Fruit fly (Drosophila melanogaster) whole organism, wandering third instar larva: ENCODE measurements around the gene CG9961.

Experiments
- Abd-B ChIP-seq: fragments of >200 bp; optimal IDR thresholded peaks from 2 replicates; lab custom pipeline; 2017; ENCODE audit warnings: missing biosample characterization, missing genetic modification characterization
- CG32264 ChIP-seq: fragments of 200-800 bp; sonication (Bioruptor generic); optimal IDR thresholded peaks from 2 replicates; lab custom pipeline; 2016; ENCODE audit warnings: missing biosample characterization, missing genetic modification characterization
- CG9705 ChIP-seq: fragments of 200-800 bp; sonication (Bioruptor generic); optimal IDR thresholded peaks from 2 replicates; lab custom pipeline; 2018; ENCODE audit warnings: missing biosample characterization, mild to moderate bottlenecking, missing genetic modification characterization
- CrebA ChIP-seq: fragments of 200-800 bp; sonication (Bioruptor generic); optimal IDR thresholded peaks from 2 replicates; lab custom pipeline; 2016; ENCODE audit warnings: missing biosample characterization, mild to moderate bottlenecking, missing genetic modification characterization, borderline replicate concordance
- Dfd ChIP-seq: fragments of >200 bp; optimal IDR thresholded peaks from 2 replicates; lab custom pipeline; 2017; ENCODE audit warnings: missing biosample characterization, missing genetic modification characterization
- Dif ChIP-seq: fragments of 200-275, 200-300 bp; sonication (Bioruptor generic); optimal IDR thresholded peaks from 2 replicates; lab custom pipeline; 2018; ENCODE audit warnings: missing biosample characterization, missing genetic modification characterization; ENCODE audit not compliant: partially characterized antibody
- GATAd ChIP-seq: sonication (Bioruptor generic); optimal IDR thresholded peaks from 2 replicates; lab custom pipeline; 2016; ENCODE audit warnings: missing biosample characterization, missing genetic modification characterization
- HLH106 ChIP-seq: fragments of 200-800 bp; optimal IDR thresholded peaks from 3 replicates; lab custom pipeline; 2019; ENCODE audit warnings: missing biosample characterization, mild to moderate bottlenecking, missing genetic modification characterization, moderate library complexity
- Hnf4 ChIP-seq: fragments of 200-800 bp; sonication (Bioruptor generic); optimal IDR thresholded peaks from 2 replicates; lab custom pipeline; 2016; ENCODE audit warnings: missing biosample characterization, mild to moderate bottlenecking, missing genetic modification characterization
- Hr78 ChIP-seq: fragments of >200 bp; optimal IDR thresholded peaks from 2 replicates; lab custom pipeline; 2017; ENCODE audit warnings: missing biosample characterization, missing genetic modification characterization
- Hr83 ChIP-seq: fragments of 200-300 bp; sonication (Bioruptor generic); optimal IDR thresholded peaks from 2 replicates; lab custom pipeline; 2016; ENCODE audit warnings: missing biosample characterization, mild to moderate bottlenecking, missing genetic modification characterization, moderate library complexity; ENCODE audit not compliant: poor library complexity, severe bottlenecking
- Jra ChIP-seq: sonication (Bioruptor generic); optimal IDR thresholded peaks from 2 replicates; lab custom pipeline; 2016; ENCODE audit warnings: missing biosample characterization, missing genetic modification characterization
- Mio ChIP-seq: sonication (Bioruptor generic); optimal IDR thresholded peaks from 2 replicates; lab custom pipeline; 2016; ENCODE audit warnings: missing biosample characterization, missing genetic modification characterization
- Myc ChIP-seq: fragments of >200 bp; optimal IDR thresholded peaks from 2 replicates; lab custom pipeline; 2017
- OdsH ChIP-seq: fragments of 200-800 bp; sonication (Bioruptor generic); optimal IDR thresholded peaks from 2 replicates; lab custom pipeline; 2016; ENCODE audit warnings: missing biosample characterization, mild to moderate bottlenecking, missing genetic modification characterization
- Rel ChIP-seq, 2 experiments: fragments of 200-800 bp; sonication (Bioruptor generic) in 1 of 2; optimal IDR thresholded peaks; 2 replicates in 1 of 2; 3 replicates in 1 of 2; lab custom pipeline; 2016 to 2019; ENCODE audit warnings: mild to moderate bottlenecking in 2 of 2, missing biosample characterization in 2 of 2, missing genetic modification characterization in 2 of 2, moderate library complexity in 1 of 2
- Sp1 ChIP-seq: fragments of 200-800 bp; sonication (Bioruptor generic); optimal IDR thresholded peaks from 3 replicates; lab custom pipeline; 2019; ENCODE audit warnings: missing biosample characterization, mild to moderate bottlenecking, missing genetic modification characterization, moderate library complexity
- Vsx2 ChIP-seq: fragments of 200-300, 225-300 bp; sonication (Bioruptor generic); optimal IDR thresholded peaks from 2 replicates; lab custom pipeline; 2018; ENCODE audit warnings: missing biosample characterization, missing genetic modification characterization; ENCODE audit not compliant: partially characterized antibody
- br ChIP-seq: fragments of 200-800 bp; sonication (Bioruptor generic); optimal IDR thresholded peaks from 2 replicates; lab custom pipeline; 2016; ENCODE audit warnings: missing biosample characterization, missing genetic modification characterization
- brk ChIP-seq: fragments of 200-800 bp; sonication (Bioruptor generic); optimal IDR thresholded peaks from 2 replicates; lab custom pipeline; 2016; ENCODE audit warnings: missing biosample characterization, mild to moderate bottlenecking, missing genetic modification characterization
- dl ChIP-seq, 2 experiments: fragments of 175-275, 200-275 bp in 1 of 2; fragments of 200-275 bp in 1 of 2; sonication (Bioruptor generic); optimal IDR thresholded peaks; lab custom pipeline; 2018; ENCODE audit warnings: mild to moderate bottlenecking in 2 of 2, missing biosample characterization in 2 of 2, missing genetic modification characterization in 2 of 2, moderate library complexity in 2 of 2; ENCODE audit not compliant: partially characterized antibody in 2 of 2, insufficient read depth in 1 of 2
- dmrt93B ChIP-seq: fragments of 200-800 bp; sonication (Bioruptor generic); optimal IDR thresholded peaks from 2 replicates; lab custom pipeline; 2018; ENCODE audit warnings: missing biosample characterization, mild to moderate bottlenecking, missing genetic modification characterization
- dsf ChIP-seq: sonication (Bioruptor generic); optimal IDR thresholded peaks from 2 replicates; lab custom pipeline; 2016; ENCODE audit warnings: missing biosample characterization, missing genetic modification characterization, borderline replicate concordance
- ey ChIP-seq: fragments of 200-800 bp; sonication (Bioruptor generic); optimal IDR thresholded peaks from 2 replicates; lab custom pipeline; 2016; ENCODE audit warnings: missing biosample characterization, missing genetic modification characterization
- foxo ChIP-seq, 2 experiments: fragments of 200-800 bp; sonication (Bioruptor generic); optimal IDR thresholded peaks; 2 replicates in 1 of 2; 3 replicates in 1 of 2; lab custom pipeline; 2016 to 2017; ENCODE audit warnings: missing biosample characterization in 2 of 2, missing genetic modification characterization in 2 of 2
- fru ChIP-seq: fragments of 200-800 bp; sonication (Bioruptor generic); optimal IDR thresholded peaks from 3 replicates; lab custom pipeline; 2016; ENCODE audit warnings: missing biosample characterization, mild to moderate bottlenecking, missing genetic modification characterization
- h ChIP-seq: fragments of 200-800 bp; sonication (Bioruptor generic); optimal IDR thresholded peaks from 3 replicates; lab custom pipeline; 2016; ENCODE audit warnings: missing biosample characterization, mild to moderate bottlenecking, missing genetic modification characterization
- jim ChIP-seq: fragments of 175-275, 200-325 bp; sonication (Bioruptor generic); optimal IDR thresholded peaks from 2 replicates; lab custom pipeline; 2016; ENCODE audit warnings: missing biosample characterization, mild to moderate bottlenecking, missing genetic modification characterization
- lola ChIP-seq: fragments of >200 bp; optimal IDR thresholded peaks from 2 replicates; lab custom pipeline; 2017; ENCODE audit warnings: missing biosample characterization, missing genetic modification characterization
- pan ChIP-seq: fragments of >200 bp; optimal IDR thresholded peaks from 2 replicates; lab custom pipeline; 2017
- psq ChIP-seq: fragments of 200-800 bp; sonication (Bioruptor generic); optimal IDR thresholded peaks from 3 replicates; lab custom pipeline; 2017; ENCODE audit warnings: missing biosample characterization, mild to moderate bottlenecking, missing genetic modification characterization, moderate library complexity
- rgr ChIP-seq: fragments of 200-800 bp; sonication (Bioruptor generic); optimal IDR thresholded peaks from 3 replicates; lab custom pipeline; 2016; ENCODE audit warnings: missing biosample characterization, mild to moderate bottlenecking, missing genetic modification characterization
- sage ChIP-seq: fragments of 200-800 bp; sonication (Bioruptor generic); optimal IDR thresholded peaks from 2 replicates; lab custom pipeline; 2016; ENCODE audit warnings: missing biosample characterization, mild to moderate bottlenecking, missing genetic modification characterization
- sv ChIP-seq: fragments of 200-800 bp; sonication (Bioruptor generic); optimal IDR thresholded peaks from 3 replicates; lab custom pipeline; 2016; ENCODE audit warnings: missing biosample characterization, missing genetic modification characterization
- tai ChIP-seq: sonication (Bioruptor generic); optimal IDR thresholded peaks from 2 replicates; lab custom pipeline; 2016; ENCODE audit warnings: missing biosample characterization, missing genetic modification characterization
- usp ChIP-seq: fragments of >200 bp; optimal IDR thresholded peaks from 2 replicates; lab custom pipeline; 2017; ENCODE audit warnings: missing biosample characterization, missing genetic modification characterization
- woc ChIP-seq: sonication (Bioruptor generic); optimal IDR thresholded peaks from 2 replicates; lab custom pipeline; 2016; ENCODE audit warnings: missing biosample characterization, mild to moderate bottlenecking, missing genetic modification characterization

The CG9961 gene

DNA sequence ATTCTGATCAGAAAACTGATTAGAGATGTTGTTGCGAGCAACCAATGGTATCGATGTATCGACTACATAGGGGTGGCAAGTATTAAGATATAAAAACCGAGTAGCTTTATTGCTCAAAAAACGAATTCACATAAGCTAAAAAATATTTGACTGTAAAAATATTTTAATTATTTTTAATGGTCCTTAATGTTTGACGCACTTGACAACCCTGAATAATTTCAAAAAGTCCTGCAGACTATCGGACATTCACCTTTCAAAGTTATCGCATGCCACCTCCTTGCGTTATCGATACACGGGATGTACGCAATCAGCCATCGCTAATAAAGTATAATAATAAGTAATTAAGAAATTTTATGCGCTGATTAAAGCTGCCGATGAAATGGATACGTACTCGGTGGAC, 14.9 kb upstream of the CG9961 start, which contains the start of the genes HemK2, Snapin and Tnpo-SR (continued):
- TF ChIP-seq OdsH, result peak; percentile 93
- peak; percentile 88 for TF ChIP-seq Hr83 (GFP tag; lab: Kevin White, UChicago)
- no peak for TF ChIP-seq GATAd (GFP tag; lab: Kevin White, UChicago)
- peak; percentile 95 for TF ChIP-seq Hnf4 (GFP tag; lab: Kevin White, UChicago)
- no peak for TF ChIP-seq Hr78
- peak; percentile 94 for TF ChIP-seq Jra (GFP tag; lab: Kevin White, UChicago)
- TF ChIP-seq HLH106 (tag; lab: Kevin White, UChicago), result peak; percentile 97

DNA sequence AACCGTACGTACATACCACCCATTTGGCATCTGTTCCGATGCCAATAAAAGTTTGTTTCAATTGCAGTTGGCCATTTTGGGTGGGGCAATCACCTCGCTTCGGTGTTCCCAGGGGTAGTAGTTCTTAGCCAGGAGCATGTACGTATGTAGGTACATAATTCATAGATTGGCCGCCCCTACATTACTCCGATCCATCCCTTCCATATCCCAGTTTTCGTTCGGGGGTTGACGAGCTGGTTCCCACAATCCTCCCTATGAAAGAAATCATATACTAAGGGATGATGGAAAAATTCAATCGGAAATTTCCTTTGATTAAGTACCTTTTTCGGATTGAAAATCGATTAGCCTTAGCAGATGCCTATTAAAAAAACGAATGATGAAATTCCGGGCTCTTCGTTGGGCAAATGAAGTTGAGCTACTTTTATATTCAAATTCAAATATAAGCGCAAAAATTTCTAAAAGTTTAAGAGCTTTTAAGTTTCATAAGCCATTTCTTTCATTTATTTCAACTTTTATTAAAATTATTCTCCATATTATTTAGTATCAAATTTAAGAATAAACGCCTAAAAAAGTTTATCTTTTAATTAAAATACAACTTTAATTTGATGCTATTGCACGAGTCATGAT, 13.3 kb upstream of the CG9961 start:
- TF ChIP-seq Dif (GFP tag; lab: Kevin White, UChicago) (no peak), h (no peak), brk (GFP tag; lab: Kevin White, UChicago) (no peak), Hr83 (GFP tag; lab: Kevin White, UChicago) (no peak), Dfd (GFP tag; lab: Kevin White, UChicago) (no peak), sv (GFP tag; lab: Kevin White, UChicago) (no peak), foxo (GFP tag; optimal IDR thresholded peaks at IDR 0.05; lab: Kevin White, UChicago) (no peak), sage (GFP tag; lab: Kevin White, UChicago) (no peak), dl (GFP tag; optimal IDR thresholded peaks at IDR 0.05; lab: Kevin White, UChicago; ENCODE audit: insufficient read depth in 1 of 2, partially characterized antibody in 2 of 2) (no peak), lola (no peak), ey (GFP tag; lab: Kevin White, UChicago) (no peak), Rel (GFP tag; optimal IDR thresholded peaks at IDR 0.05; lab: Kevin White, UChicago) (no peak), Rel (tag; optimal IDR thresholded peaks at IDR 0.05; lab: Kevin White, UChicago) (no peak), jim (no peak), woc (GFP tag; lab: Kevin White, UChicago) (no peak), OdsH (no peak), Myc (lab: Kevin White, UChicago) (no peak), br (GFP tag; lab: Kevin White, UChicago) (no peak), GATAd (GFP tag; lab: Kevin White, UChicago) (no peak)

DNA sequence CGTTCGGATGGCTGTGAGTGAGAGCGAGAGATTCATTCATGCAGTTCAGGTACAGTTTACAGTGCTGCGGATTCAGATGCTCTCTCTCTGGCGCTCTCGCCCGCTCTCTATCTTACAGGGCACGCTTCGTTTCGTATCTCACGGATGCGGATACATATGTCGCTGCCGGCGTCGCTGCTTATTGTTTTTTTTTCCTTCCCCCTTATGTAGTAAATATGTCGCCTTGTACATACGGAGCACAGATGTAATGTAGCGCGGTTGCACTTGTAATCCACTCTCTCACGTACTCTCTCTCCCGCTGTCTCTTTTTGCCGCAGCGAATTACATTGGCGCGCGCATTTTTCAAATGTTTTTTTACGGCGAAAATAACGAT, 10.6 kb upstream of the CG9961 start:
- TF ChIP-seq Sp1 (GFP tag; lab: Kevin White, UChicago), result no peak
- TF ChIP-seq Mio (GFP tag; lab: Kevin White, UChicago), result no peak
- peak; percentile 49 for TF ChIP-seq h
- no peak for TF ChIP-seq lola
- no peak for TF ChIP-seq rgr (GFP tag; lab: Kevin White, UChicago)
- TF ChIP-seq tai (GFP tag; lab: Kevin White, UChicago), result no peak
- TF ChIP-seq Hr83 (GFP tag; lab: Kevin White, UChicago), result peak; percentile 42
- no peak for TF ChIP-seq HLH106 (tag; lab: Kevin White, UChicago)
- TF ChIP-seq jim, result peak; percentile 23
- no peak for TF ChIP-seq ey (GFP tag; lab: Kevin White, UChicago)
- TF ChIP-seq Dfd (GFP tag; lab: Kevin White, UChicago), result no peak
- peak; percentile 97 for TF ChIP-seq dl (GFP tag; optimal IDR thresholded peaks at IDR 0.05; lab: Kevin White, UChicago; ENCODE audit: insufficient read depth in 1 of 2, partially characterized antibody in 2 of 2)
- peak; percentile 71 for TF ChIP-seq sage (GFP tag; lab: Kevin White, UChicago)
- TF ChIP-seq br (GFP tag; lab: Kevin White, UChicago), result no peak
- no peak for TF ChIP-seq sv (GFP tag; lab: Kevin White, UChicago)
- no peak for TF ChIP-seq CrebA (GFP tag; lab: Kevin White, UChicago)
- TF ChIP-seq Rel (GFP tag; optimal IDR thresholded peaks at IDR 0.05; lab: Kevin White, UChicago), result no peak
- no peak for TF ChIP-seq Rel (tag; optimal IDR thresholded peaks at IDR 0.05; lab: Kevin White, UChicago)
- no peak for TF ChIP-seq dsf (GFP tag; lab: Kevin White, UChicago)
- no peak for TF ChIP-seq Abd-B (GFP tag; lab: Kevin White, UChicago)
- TF ChIP-seq fru (GFP tag; lab: Kevin White, UChicago), result no peak
- no peak for TF ChIP-seq usp
- TF ChIP-seq Dif (GFP tag; lab: Kevin White, UChicago), result peak; percentile 97
- no peak for TF ChIP-seq psq
- TF ChIP-seq woc (GFP tag; lab: Kevin White, UChicago), result no peak
- no peak for TF ChIP-seq Vsx2
- no peak for TF ChIP-seq OdsH
- no peak for TF ChIP-seq pan (lab: Kevin White, UChicago)
- TF ChIP-seq Jra (GFP tag; lab: Kevin White, UChicago), result no peak
- no peak for TF ChIP-seq CG9705
- no peak for TF ChIP-seq dmrt93B (GFP tag; lab: Kevin White, UChicago)
- no peak for TF ChIP-seq GATAd (GFP tag; lab: Kevin White, UChicago)
- no peak for TF ChIP-seq Myc (lab: Kevin White, UChicago)
- TF ChIP-seq foxo (GFP tag; optimal IDR thresholded peaks at IDR 0.05; lab: Kevin White, UChicago), result no peak
- TF ChIP-seq CG32264, result no peak
